Worm (Caenorhabditis elegans): ENCODE measurements around the gene F26G1.1.

- TF ChIP-seq fos-1 (tag; optimal IDR thresholded peaks at IDR 0.05) (no peak), lin-13 (GFP tag; optimal IDR thresholded peaks at IDR 0.05) (no peak), spr-3 (GFP tag; optimal IDR thresholded peaks at IDR 0.05) (no peak), spr-1 (tag; optimal IDR thresholded peaks at IDR 0.05) (no peak), nhr-237 (tag; optimal IDR thresholded peaks at IDR 0.05) (no peak), ama-1 (optimal IDR thresholded peaks at IDR 0.05) (no peak), sdz-12 (GFP tag; optimal IDR thresholded peaks at IDR 0.05) (no peak), lsy-2 (tag; optimal IDR thresholded peaks at IDR 0.05) (no peak), fkh-10 (GFP tag; optimal IDR thresholded peaks at IDR 0.05) (no peak), dmd-9 (GFP tag; IDR thresholded peaks at IDR 0.05) (no peak), nhr-28 (tag; optimal IDR thresholded peaks at IDR 0.05) (no peak), pqm-1 (tag; optimal IDR thresholded peaks at IDR 0.05) (no peak)
Observed at ce11 chrII:4795461-4795860, 4.0 kb downstream of the F26G1.1 start, which contains the start of gene C33F10.4.
